Worm (Caenorhabditis elegans) whole organism, L3 larva: Measurements from ENCODE around the gene srg-50.
A peak's percentile ranks its signal among the peaks of the same experiment; 100 is the strongest.

Experiments used
- ama-1 ChIP-seq: fragments of 150-350 bp; optimal IDR thresholded peaks from 2 replicates; lab custom pipeline; 2018
- egl-27 ChIP-seq: sonication (generic microtip); optimal IDR thresholded peaks from 4 replicates; lab custom pipeline; 2017; ENCODE audit warnings: missing biosample characterization, missing genetic modification reagents, missing genetic modification characterization
- egl-5 ChIP-seq: fragments of 150-350 bp; optimal IDR thresholded peaks from 2 replicates; lab custom pipeline; 2017; ENCODE audit warnings: missing biosample characterization, missing genetic modification reagents, missing genetic modification characterization, inconsistent platforms
- elt-2 ChIP-seq: sonication (generic microtip); optimal IDR thresholded peaks from 2 replicates; lab custom pipeline; 2016; ENCODE audit warnings: missing genetic modification reagents, mild to moderate bottlenecking, missing genetic modification characterization, missing compliant biosample characterization
- fkh-10 ChIP-seq: sonication (generic microtip); optimal IDR thresholded peaks from 2 replicates; lab custom pipeline; 2017; ENCODE audit warnings: missing biosample characterization, missing genetic modification reagents, missing genetic modification characterization
- fkh-2 ChIP-seq: fragments of 150-350 bp; optimal IDR thresholded peaks from 2 replicates; lab custom pipeline; 2014; ENCODE audit warnings: missing biosample characterization, missing genetic modification reagents, missing genetic modification characterization
- jun-1 ChIP-seq: fragments of 150-350 bp; optimal IDR thresholded peaks from 2 replicates; lab custom pipeline; 2014; ENCODE audit warnings: missing biosample characterization, missing genetic modification reagents, missing genetic modification characterization
- lin-15B ChIP-seq: fragments of 150-350 bp; optimal IDR thresholded peaks from 2 replicates; lab custom pipeline; 2014; ENCODE audit warnings: missing biosample characterization, missing genetic modification characterization
- mdl-1 ChIP-seq: fragments of 150-350 bp; optimal IDR thresholded peaks from 2 replicates; lab custom pipeline; 2014; ENCODE audit warnings: missing biosample characterization, missing genetic modification characterization
- nhr-237 ChIP-seq: fragments of 150-350 bp; optimal IDR thresholded peaks from 2 replicates; lab custom pipeline; 2014; ENCODE audit warnings: missing biosample characterization, missing genetic modification characterization
- nhr-77 ChIP-seq: fragments of 150-350 bp; optimal IDR thresholded peaks from 2 replicates; lab custom pipeline; 2014; ENCODE audit warnings: missing biosample characterization, missing genetic modification characterization
- pha-4 ChIP-seq: fragments of 150-350 bp; optimal IDR thresholded peaks from 2 replicates; lab custom pipeline; 2014; ENCODE audit warnings: missing biosample characterization, missing genetic modification reagents, missing genetic modification characterization
- pqm-1 ChIP-seq: fragments of 150-350 bp; optimal IDR thresholded peaks from 2 replicates; lab custom pipeline; 2017; ENCODE audit warnings: missing biosample characterization, missing genetic modification characterization, inconsistent platforms
- snpc-4 ChIP-seq: fragments of 150-350 bp; optimal IDR thresholded peaks from 2 replicates; lab custom pipeline; 2014; ENCODE audit warnings: missing biosample characterization, missing genetic modification characterization

The srg-50 gene

DNA sequence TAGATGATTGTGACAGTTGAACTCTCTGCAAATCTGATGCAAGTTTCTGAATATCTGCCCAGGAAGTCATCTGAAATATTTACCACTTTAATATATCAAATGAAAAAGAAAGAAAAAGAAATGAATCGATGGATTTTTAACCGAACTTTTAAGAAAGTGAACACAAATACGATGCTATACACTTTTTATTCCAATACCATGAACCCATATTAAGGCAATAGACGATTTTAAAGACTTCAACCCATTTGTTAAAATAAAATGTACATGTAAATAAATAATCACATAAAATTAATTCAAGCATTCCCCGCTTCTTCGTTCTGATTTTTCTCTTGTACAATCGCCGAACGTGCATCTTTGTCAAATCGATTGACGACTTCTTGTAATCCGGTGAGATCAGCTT is 38.2 kb downstream of the srg-50 start, which contains the start of gene ufl-1:
Gene ufl-1, minus strand, starts transcription at position 70 of the 400 bp plus-strand sequence.
- no peak for TF ChIP-seq jun-1 (tag; lab: Kevin White, UChicago)
- TF ChIP-seq mdl-1 (tag; lab: Kevin White, UChicago) = no peak
- TF ChIP-seq egl-5 (tag; lab: Kevin White, UChicago) = no peak

- TF ChIP-seq pha-4 (tag; lab: Kevin White, UChicago) (peak; percentile 58), fkh-2 (tag; lab: Kevin White, UChicago) (no peak), snpc-4 (tag; lab: Kevin White, UChicago) (no peak), jun-1 (tag; lab: Kevin White, UChicago) (no peak), ama-1 (no peak), lin-15B (no peak)
Observed at ce11 chrIV:7035823-7036222, 39.1 kb downstream of the srg-50 start, which contains the start of gene C06G3.3. TSS of gene C06G3.3 (plus strand) at chrIV:7036123.

DNA sequence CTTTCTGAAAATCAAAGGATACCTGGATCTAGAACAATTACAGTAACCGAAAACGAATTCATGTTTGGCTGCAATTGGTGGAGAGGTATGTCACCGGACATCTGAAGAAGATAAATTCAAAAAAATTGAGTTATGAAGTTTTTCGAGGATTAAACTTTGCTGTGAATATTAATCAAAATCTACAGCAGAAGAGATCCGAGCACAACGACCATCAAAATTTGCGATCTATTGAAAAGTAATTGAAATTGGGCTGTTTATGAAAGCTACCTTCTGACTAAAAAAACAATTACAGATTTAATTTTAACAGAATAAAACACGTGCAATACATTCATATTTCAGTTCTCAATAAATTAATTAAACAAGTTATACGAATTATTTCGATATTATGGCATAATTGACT is 42.5 kb downstream of the srg-50 start, which contains the start of gene C06G3.8:
Gene C06G3.8, minus strand, starts transcription at position 101 of the 400 bp plus-strand sequence.
- no peak for TF ChIP-seq lin-15B

ce11 chrIV:7031019-7031418 is 43.9 kb downstream of the srg-50 start:
- TF ChIP-seq fkh-10 (GFP tag; lab: Kevin White, UChicago) = peak; percentile 58
- TF ChIP-seq nhr-77 (tag; lab: Kevin White, UChicago) = no peak

ce11 chrIV:7025835-7026234 is 49.1 kb downstream of the srg-50 start:
- TF ChIP-seq pha-4 (tag; lab: Kevin White, UChicago) (peak; percentile 8), elt-2 (tag; lab: Kevin White, UChicago) (peak; percentile 90), pqm-1 (tag; lab: Kevin White, UChicago) (peak; percentile 67), nhr-237 (no peak)

ce11 chrIV:7024829-7025228 is 50.1 kb downstream of the srg-50 start:
- TF ChIP-seq elt-2 (tag; lab: Kevin White, UChicago) (peak; percentile 49), egl-27 (tag; lab: Kevin White, UChicago) (no peak), pqm-1 (tag; lab: Kevin White, UChicago) (peak; percentile 39)
